Fruit fly (Drosophila melanogaster) whole organism, embryonic: ENCODE data around the gene CrebB.

Experiments
- Aef1 ChIP-seq: fragments of 200-800 bp; sonication (Bioruptor generic); IDR thresholded peaks from 3 replicates; pipeline ENCODE4 v1.3.6; 2022; ENCODE audit warnings: missing biosample characterization, missing genetic modification characterization
- BEAF-32 ChIP-seq: fragments of 200-800 bp; sonication (Bioruptor generic); optimal IDR thresholded peaks from 3 replicates; lab custom pipeline; 2017; ENCODE audit warnings: missing biosample characterization, missing genetic modification characterization, mild to moderate bottlenecking, moderate library complexity, missing genetic modification reagents
- CG10267 ChIP-seq: fragments of 200-800 bp; sonication (Bioruptor generic); optimal IDR thresholded peaks from 2 replicates; lab custom pipeline; 2018; ENCODE audit warnings: missing biosample characterization, mild to moderate bottlenecking, missing genetic modification characterization, moderate library complexity
- CG10274 ChIP-seq: fragments of 200-800 bp; sonication (Bioruptor generic); optimal IDR thresholded peaks from 3 replicates; lab custom pipeline; 2017; ENCODE audit warnings: missing biosample characterization, mild to moderate bottlenecking, missing genetic modification characterization
- CG13424 ChIP-seq: fragments of 200-800 bp; sonication (Bioruptor generic); optimal IDR thresholded peaks from 2 replicates; lab custom pipeline; 2019; ENCODE audit warnings: missing biosample characterization, mild to moderate bottlenecking, missing genetic modification characterization, moderate library complexity
- CG15011 ChIP-seq: fragments of 200-800 bp; sonication (Bioruptor generic); optimal IDR thresholded peaks from 3 replicates; lab custom pipeline; 2018; ENCODE audit warnings: missing biosample characterization, mild to moderate bottlenecking, missing genetic modification characterization
- CG16815 ChIP-seq: fragments of 200-800 bp; sonication (Bioruptor generic); optimal IDR thresholded peaks from 3 replicates; lab custom pipeline; 2017; ENCODE audit warnings: missing biosample characterization, mild to moderate bottlenecking, missing genetic modification characterization
- CG30020 ChIP-seq: fragments of 200-800 bp; optimal IDR thresholded peaks from 2 replicates; lab custom pipeline; 2019; ENCODE audit warnings: missing biosample characterization, mild to moderate bottlenecking, missing genetic modification characterization, moderate library complexity
- CG31224 ChIP-seq: fragments of 200-800 bp; sonication (Bioruptor generic); IDR thresholded peaks from 2 replicates; pipeline ENCODE4 v1.3.6; 2022; ENCODE audit warnings: missing biosample characterization, missing genetic modification characterization
- CG31388 ChIP-seq: fragments of 200-800 bp; sonication (Bioruptor generic); optimal IDR thresholded peaks from 2 replicates; lab custom pipeline; 2016; ENCODE audit warnings: missing biosample characterization, missing genetic modification characterization
- CG4820 ChIP-seq: fragments of 200-800 bp; sonication (Bioruptor generic); optimal IDR thresholded peaks from 3 replicates; lab custom pipeline; 2016; ENCODE audit warnings: missing biosample characterization, missing genetic modification characterization
- CG5245 ChIP-seq: fragments of 200-800 bp; sonication (Bioruptor generic); optimal IDR thresholded peaks from 3 replicates; lab custom pipeline; 2016; ENCODE audit warnings: missing biosample characterization, missing genetic modification characterization
- CG8359 ChIP-seq: fragments of 200-800 bp; sonication (Bioruptor generic); optimal IDR thresholded peaks from 2 replicates; lab custom pipeline; 2017; ENCODE audit warnings: missing biosample characterization, mild to moderate bottlenecking, missing genetic modification characterization, borderline replicate concordance
- CTCF ChIP-seq: fragments of 200-800 bp; sonication (Bioruptor generic); optimal IDR thresholded peaks from 2 replicates; lab custom pipeline; 2017; ENCODE audit warnings: missing biosample characterization, mild to moderate bottlenecking, missing genetic modification characterization, moderate library complexity
- CoRest ChIP-seq: fragments of 200-800 bp; sonication (Bioruptor generic); optimal IDR thresholded peaks from 3 replicates; lab custom pipeline; 2018; ENCODE audit warnings: missing biosample characterization, mild to moderate bottlenecking, missing genetic modification characterization, moderate library complexity
- D19B ChIP-seq: fragments of 200-800 bp; sonication (Bioruptor generic); optimal IDR thresholded peaks from 2 replicates; lab custom pipeline; 2017; ENCODE audit warnings: missing biosample characterization, mild to moderate bottlenecking, missing genetic modification characterization
- Eip74EF ChIP-seq, 2 experiments: fragments of 200-800 bp in 1 of 2; fragments of >200 bp in 1 of 2; sonication (Bioruptor generic) in 1 of 2; optimal IDR thresholded peaks; 2 replicates each; lab custom pipeline; 2017 to 2019; ENCODE audit warnings: missing biosample characterization in 2 of 2, missing genetic modification characterization in 2 of 2, mild to moderate bottlenecking in 1 of 2, moderate library complexity in 1 of 2
- Gsc ChIP-seq: fragments of 200-800 bp; sonication (Bioruptor generic); IDR thresholded peaks from 2 replicates; pipeline ENCODE4 v1.3.6; 2022; ENCODE audit warnings: missing biosample characterization, missing genetic modification characterization
- Gug ChIP-seq: fragments of 200-800 bp; sonication (Bioruptor generic); IDR thresholded peaks from 4 replicates; pipeline ENCODE4 v1.3.6; 2022; ENCODE audit warnings: missing biosample characterization, missing genetic modification characterization
- HHEX ChIP-seq: fragments of 200-800 bp; sonication (Bioruptor generic); optimal IDR thresholded peaks from 3 replicates; lab custom pipeline; 2017; ENCODE audit warnings: missing biosample characterization, mild to moderate bottlenecking, missing genetic modification characterization, missing genetic modification reagents
- Hmr ChIP-seq: fragments of 200-800 bp; sonication (Bioruptor generic); optimal IDR thresholded peaks from 3 replicates; lab custom pipeline; 2017; ENCODE audit warnings: mild to moderate bottlenecking, missing biosample characterization, missing genetic modification reagents, missing genetic modification characterization
- Hsf ChIP-seq: fragments of 200-800 bp; sonication (Bioruptor generic); optimal IDR thresholded peaks from 3 replicates; lab custom pipeline; 2016; ENCODE audit warnings: missing biosample characterization, missing genetic modification characterization
- Lpt ChIP-seq: fragments of >200 bp; optimal IDR thresholded peaks from 2 replicates; lab custom pipeline; 2018; ENCODE audit warnings: missing biosample characterization, missing genetic modification characterization
- MTF-1 ChIP-seq: fragments of 200-800 bp; sonication (Bioruptor generic); optimal IDR thresholded peaks from 2 replicates; lab custom pipeline; 2018; ENCODE audit warnings: missing biosample characterization, mild to moderate bottlenecking, missing genetic modification characterization, borderline replicate concordance
- Max ChIP-seq: fragments of 200-800 bp; sonication (Bioruptor generic); optimal IDR thresholded peaks from 2 replicates; lab custom pipeline; 2016; ENCODE audit warnings: missing biosample characterization, mild to moderate bottlenecking, missing genetic modification characterization
- Mes4 ChIP-seq: fragments of 200-800 bp; sonication (Bioruptor generic); optimal IDR thresholded peaks from 2 replicates; lab custom pipeline; 2016; ENCODE audit warnings: missing biosample characterization, missing genetic modification characterization
- Sox100B ChIP-seq: fragments of 200-800 bp; sonication (Bioruptor generic); optimal IDR thresholded peaks from 3 replicates; lab custom pipeline; 2018; ENCODE audit warnings: missing biosample characterization, mild to moderate bottlenecking, missing genetic modification characterization
- Sox102F ChIP-seq: fragments of 200-800 bp; sonication (Bioruptor generic); optimal IDR thresholded peaks from 2 replicates; lab custom pipeline; 2018; ENCODE audit warnings: missing biosample characterization, mild to moderate bottlenecking, missing genetic modification characterization, moderate library complexity
- ab ChIP-seq: fragments of 200-800 bp; sonication (Bioruptor generic); optimal IDR thresholded peaks from 2 replicates; lab custom pipeline; 2016; ENCODE audit warnings: missing biosample characterization, missing genetic modification characterization
- bsh ChIP-seq, 2 experiments: fragments of 200-800 bp; sonication (Bioruptor generic); optimal IDR thresholded peaks; 2 replicates each; lab custom pipeline; 2017 to 2018; ENCODE audit warnings: mild to moderate bottlenecking in 2 of 2, missing biosample characterization in 2 of 2, missing genetic modification characterization in 2 of 2, moderate library complexity in 1 of 2
- caup ChIP-seq: fragments of 200-800 bp; sonication (Bioruptor generic); optimal IDR thresholded peaks from 3 replicates; lab custom pipeline; 2017; ENCODE audit warnings: missing biosample characterization, mild to moderate bottlenecking, missing genetic modification characterization, moderate library complexity; ENCODE audit not compliant: severe bottlenecking
- chm ChIP-seq: fragments of 200-800 bp; sonication (Bioruptor generic); IDR thresholded peaks from 2 replicates; pipeline ENCODE4 v1.3.6; 2022; ENCODE audit warnings: missing biosample characterization, missing genetic modification characterization
- corto ChIP-seq: fragments of 200-800 bp; sonication (Bioruptor generic); optimal IDR thresholded peaks from 2 replicates; lab custom pipeline; 2016; ENCODE audit warnings: missing biosample characterization, mild to moderate bottlenecking, missing genetic modification characterization, moderate library complexity
- crp ChIP-seq, 2 experiments: fragments of 200-800 bp; sonication (Bioruptor generic); optimal IDR thresholded peaks; 2 replicates in 1 of 2; 3 replicates in 1 of 2; lab custom pipeline; 2017; ENCODE audit warnings: missing biosample characterization in 2 of 2, missing genetic modification characterization in 2 of 2, mild to moderate bottlenecking in 1 of 2, moderate library complexity in 1 of 2
- dpn ChIP-seq, 2 experiments: fragments of 200-800 bp; sonication (Bioruptor generic); optimal IDR thresholded peaks; 3 replicates each; lab custom pipeline; 2016; ENCODE audit warnings: missing biosample characterization in 2 of 2, missing genetic modification characterization in 2 of 2
- en ChIP-seq: fragments of 200-800 bp; sonication (Bioruptor generic); optimal IDR thresholded peaks from 2 replicates; lab custom pipeline; 2016; ENCODE audit warnings: missing biosample characterization, missing genetic modification characterization
- gsb-n ChIP-seq: fragments of 200-800 bp; sonication (Bioruptor generic); optimal IDR thresholded peaks from 3 replicates; lab custom pipeline; 2018; ENCODE audit warnings: missing biosample characterization, mild to moderate bottlenecking, missing genetic modification characterization
- hb ChIP-seq: fragments of 200-800 bp; sonication (Bioruptor generic); IDR thresholded peaks from 3 replicates; pipeline ENCODE4 v1.3.6; 2022; ENCODE audit warnings: missing biosample characterization, missing genetic modification characterization; ENCODE audit not compliant: partially characterized antibody
- lab ChIP-seq: fragments of 200-800 bp; sonication (Bioruptor generic); optimal IDR thresholded peaks from 3 replicates; lab custom pipeline; 2017; ENCODE audit warnings: missing biosample characterization, missing genetic modification characterization, mild to moderate bottlenecking, moderate library complexity, missing genetic modification reagents
- lbe ChIP-seq: fragments of 200-800 bp; sonication (Bioruptor generic); optimal IDR thresholded peaks from 2 replicates; lab custom pipeline; 2016; ENCODE audit warnings: missing biosample characterization, mild to moderate bottlenecking, missing genetic modification characterization
- nmo ChIP-seq: fragments of 200-800 bp; sonication (Bioruptor generic); optimal IDR thresholded peaks from 2 replicates; lab custom pipeline; 2018; ENCODE audit warnings: missing biosample characterization, mild to moderate bottlenecking, missing genetic modification characterization, moderate library complexity
- odd ChIP-seq: fragments of 200-800 bp; sonication (Bioruptor generic); optimal IDR thresholded peaks from 2 replicates; lab custom pipeline; 2017; ENCODE audit warnings: missing biosample characterization, mild to moderate bottlenecking, missing genetic modification characterization
- row ChIP-seq: fragments of 200-800 bp; sonication (Bioruptor generic); IDR thresholded peaks from 3 replicates; pipeline ENCODE4 v1.3.6; 2022; ENCODE audit warnings: missing biosample characterization, missing genetic modification characterization
- run ChIP-seq: fragments of 200-800 bp; sonication (Bioruptor generic); optimal IDR thresholded peaks from 3 replicates; lab custom pipeline; 2018; ENCODE audit warnings: missing biosample characterization, mild to moderate bottlenecking, missing genetic modification characterization
- scrt ChIP-seq: fragments of 200-800 bp; sonication (Bioruptor generic); optimal IDR thresholded peaks from 2 replicates; lab custom pipeline; 2018; ENCODE audit warnings: missing biosample characterization, mild to moderate bottlenecking, missing genetic modification characterization, moderate library complexity
- sens ChIP-seq: fragments of 200-800 bp; sonication (Bioruptor generic); peaks from one replicate; lab custom pipeline; 2016; ENCODE audit warnings: missing biosample characterization, missing genetic modification characterization
- vvl ChIP-seq: fragments of 200-800 bp; sonication (Bioruptor generic); IDR thresholded peaks from 2 replicates; pipeline ENCODE4 v1.3.6; 2022; ENCODE audit warnings: missing biosample characterization, missing genetic modification characterization

CrebB gene

dm6 chrX:18367806-18368643, 1.9 kb downstream of the CrebB start (continued):
- peak; percentile 72 for TF ChIP-seq HHEX
- TF ChIP-seq Sox100B (GFP tag; lab: Kevin White, UChicago): peak; percentile 24
- peak; percentile 38 for TF ChIP-seq Hsf (GFP tag; lab: Kevin White, UChicago)
- no peak for TF ChIP-seq run (tag; lab: Kevin White, UChicago)
- peak; percentile 76 for TF ChIP-seq caup (GFP tag; lab: Kevin White, UChicago)
- peak; percentile 8 for TF ChIP-seq gsb-n
- peak in 1 of 2 experiments; percentile 6 for TF ChIP-seq crp (GFP tag; optimal IDR thresholded peaks at IDR 0.05; lab: Kevin White, UChicago)
- peak; percentile 63 for TF ChIP-seq Sox102F
- peak; percentile 59 for TF ChIP-seq CG13424
- TF ChIP-seq chm: peak; percentile 75; the same call in 1 of the 2 replicates
- TF ChIP-seq CG16815 (GFP tag; lab: Kevin White, UChicago): peak; percentile 34
- peak; percentile 53 for TF ChIP-seq CG4820 (GFP tag; lab: Kevin White, UChicago)
- peak; percentile 7 for TF ChIP-seq D19B
- TF ChIP-seq CG31388 (GFP tag; lab: Kevin White, UChicago): no peak
- TF ChIP-seq Max (GFP tag; lab: Kevin White, UChicago): peak; percentile 19
- TF ChIP-seq lab (GFP tag; lab: Kevin White, UChicago): peak; percentile 90
- TF ChIP-seq Gug: peak; percentile 72
- TF ChIP-seq bsh (GFP tag; optimal IDR thresholded peaks at IDR 0.05; lab: Kevin White, UChicago): peak in 1 of 2 experiments; percentile 79
- TF ChIP-seq hb: no peak
- peak; percentile 17 for TF ChIP-seq CG8359 (GFP tag; lab: Kevin White, UChicago)
- peak; percentile 32 for TF ChIP-seq CG5245 (GFP tag; lab: Kevin White, UChicago)
- peak; percentile 66 for TF ChIP-seq scrt
- TF ChIP-seq en (GFP tag; lab: Kevin White, UChicago): no peak
- peak; percentile 84 for TF ChIP-seq Hmr (GFP tag; lab: Kevin White, UChicago)
- peak; percentile 79 for TF ChIP-seq Aef1
- TF ChIP-seq CTCF (GFP tag; lab: Kevin White, UChicago): peak; percentile 0
- peak; percentile 48 for TF ChIP-seq nmo
- peak; percentile 42 for TF ChIP-seq ab (GFP tag; lab: Kevin White, UChicago)
- no peak for TF ChIP-seq BEAF-32 (GFP tag; lab: Kevin White, UChicago)
- peak; percentile 80 for TF ChIP-seq sens
- peak; percentile 37 for TF ChIP-seq CG15011
- peak; percentile 87 for TF ChIP-seq vvl (GFP tag; lab: Robert Waterston, UW)
- peak; percentile 46 for TF ChIP-seq odd (GFP tag; lab: Kevin White, UChicago)
- no peak for TF ChIP-seq Lpt (GFP tag; lab: Kevin White, UChicago)
- TF ChIP-seq Mes4 (GFP tag; lab: Kevin White, UChicago): peak; percentile 6
- peak; percentile 26 for TF ChIP-seq CG10267 (tag; lab: Kevin White, UChicago)
- TF ChIP-seq Gsc (GFP tag; lab: Robert Waterston, UW): no peak
- TF ChIP-seq dpn (GFP tag; optimal IDR thresholded peaks at IDR 0.05; lab: Kevin White, UChicago): peak; percentile 65 to 70
- peak; percentile 63 for TF ChIP-seq CG10274
- peak; percentile 13 for TF ChIP-seq lbe
- TF ChIP-seq MTF-1 (GFP tag; lab: Kevin White, UChicago): peak; percentile 37
- peak; percentile 21 for TF ChIP-seq CoRest (tag; lab: Kevin White, UChicago)
- peak; percentile 70 for TF ChIP-seq CG31224 (GFP tag; lab: Robert Waterston, UW)
- TF ChIP-seq CG30020 (tag; lab: Kevin White, UChicago): no peak
- peak; percentile 0 for TF ChIP-seq corto (GFP tag; lab: Kevin White, UChicago)
- TF ChIP-seq row: peak; percentile 87
- peak in 1 of 2 experiments; percentile 23 for TF ChIP-seq Eip74EF (GFP tag; optimal IDR thresholded peaks at IDR 0.05; lab: Kevin White, UChicago)
